In genomic region chr3R:15664321-15665172, dm6 we compare ENCODE assay signal across 1 fruit fly cellular context.
TF ChIP-seq lines count a peak whose summit lies in the region.

No protein-coding gene starts in this region.

TF ChIP-seq in whole organism, embryonic, 481 proteins besides CTCF, POLR2A, EP300 and RAD21 (continued from another document):
- TF ChIP-seq CG3838 (GFP tag; optimal IDR thresholded peaks at IDR 0.05; lab: Kevin White, UChicago) = no peak
- no peak for TF ChIP-seq Hmx (GFP tag; optimal IDR thresholded peaks at IDR 0.05; lab: Kevin White, UChicago)
- no peak for TF ChIP-seq ara (GFP tag; IDR thresholded peaks at IDR 0.05; lab: Robert Waterston, UW)
- TF ChIP-seq dmrt99B (tag; optimal IDR thresholded peaks at IDR 0.05; lab: Kevin White, UChicago) = peak; percentile 42
- TF ChIP-seq stwl (tag; optimal IDR thresholded peaks at IDR 0.05; lab: Kevin White, UChicago) = no peak
- peak; percentile 23 for TF ChIP-seq CG2202 (tag; optimal IDR thresholded peaks at IDR 0.05; lab: Kevin White, UChicago)
- TF ChIP-seq Deaf1 (tag; optimal IDR thresholded peaks at IDR 0.05; lab: Kevin White, UChicago) = peak; percentile 79
- TF ChIP-seq CG9437 (GFP tag; optimal IDR thresholded peaks at IDR 0.05; lab: Kevin White, UChicago) = peak; percentile 28
- TF ChIP-seq Sin3A (optimal IDR thresholded peaks at IDR 0.05; lab: Kevin White, UChicago) = no peak
- TF ChIP-seq yki (optimal IDR thresholded peaks at IDR 0.05; lab: Kevin White, UChicago) = peak; percentile 88
- TF ChIP-seq Jarid2 (GFP tag; optimal IDR thresholded peaks at IDR 0.05; lab: Kevin White, UChicago) = peak; percentile 10
- no peak for TF ChIP-seq Atf-2 (GFP tag; optimal IDR thresholded peaks at IDR 0.05; lab: Kevin White, UChicago)
- peak; percentile 73 for TF ChIP-seq sd (tag; optimal IDR thresholded peaks at IDR 0.05; lab: Kevin White, UChicago)
- no peak for TF ChIP-seq gt (GFP tag; IDR thresholded peaks at IDR 0.05; lab: Robert Waterston, UW)
- peak; percentile 56 for TF ChIP-seq dmrt11E (tag; optimal IDR thresholded peaks at IDR 0.05; lab: Kevin White, UChicago)
- peak; percentile 100 for TF ChIP-seq CG11504 (tag; optimal IDR thresholded peaks at IDR 0.05; lab: Kevin White, UChicago)
- TF ChIP-seq CG18262 (tag; optimal IDR thresholded peaks at IDR 0.05; lab: Kevin White, UChicago) = peak; percentile 61
- no peak for TF ChIP-seq ase (GFP tag; IDR thresholded peaks at IDR 0.05; lab: Robert Waterston, UW)
- no peak for TF ChIP-seq NC2β (GFP tag; optimal IDR thresholded peaks at IDR 0.05; lab: Kevin White, UChicago)
- no peak for TF ChIP-seq CG15011 (GFP tag; optimal IDR thresholded peaks at IDR 0.05; lab: Kevin White, UChicago)
- peak; percentile 50 for TF ChIP-seq CG10979 (tag; optimal IDR thresholded peaks at IDR 0.05; lab: Kevin White, UChicago)
- no peak for TF ChIP-seq btn (GFP tag; optimal IDR thresholded peaks at IDR 0.05; lab: Kevin White, UChicago)
- TF ChIP-seq CG15601 (tag; optimal IDR thresholded peaks at IDR 0.05; lab: Kevin White, UChicago) = peak; percentile 35
- TF ChIP-seq CG2678 (tag; optimal IDR thresholded peaks at IDR 0.05; lab: Kevin White, UChicago) = peak; percentile 16
- TF ChIP-seq ATbp (GFP tag; optimal IDR thresholded peaks at IDR 0.05; lab: Kevin White, UChicago) = peak; percentile 12
- TF ChIP-seq her (GFP tag; optimal IDR thresholded peaks at IDR 0.05; lab: Kevin White, UChicago) = no peak
- TF ChIP-seq Lim3 (GFP tag; IDR thresholded peaks at IDR 0.05; lab: Robert Waterston, UW) = no peak
- TF ChIP-seq lola (GFP tag; optimal IDR thresholded peaks at IDR 0.05; lab: Kevin White, UChicago) = peak in 1 of 3 experiments; percentile 37
- TF ChIP-seq Sox102F (GFP tag; optimal IDR thresholded peaks at IDR 0.05; lab: Kevin White, UChicago) = peak; percentile 20
- no peak for TF ChIP-seq mirr (GFP tag; optimal IDR thresholded peaks at IDR 0.05; lab: Kevin White, UChicago)
- TF ChIP-seq CG14710 (tag; optimal IDR thresholded peaks at IDR 0.05; lab: Kevin White, UChicago) = peak; percentile 39
- TF ChIP-seq CG17328 (GFP tag; IDR thresholded peaks at IDR 0.05; lab: Robert Waterston, UW) = 0 out of 2 replicates have a peak, but pooled peaks have one; percentile 15
- TF ChIP-seq Dip2 (GFP tag; IDR thresholded peaks at IDR 0.05; lab: Robert Waterston, UW) = no peak
- TF ChIP-seq Doc3 (GFP tag; IDR thresholded peaks at IDR 0.05; lab: Robert Waterston, UW; ENCODE audit: partially characterized antibody) = no peak
- no peak for TF ChIP-seq Spps (tag; optimal IDR thresholded peaks at IDR 0.05; lab: Kevin White, UChicago)
- TF ChIP-seq nau (GFP tag; optimal IDR thresholded peaks at IDR 0.05; lab: Kevin White, UChicago) = no peak
- TF ChIP-seq CG8388 (GFP tag; optimal IDR thresholded peaks at IDR 0.05; lab: Kevin White, UChicago) = peak; percentile 46
- peak; percentile 56; the same call in 2 of the 3 replicates for TF ChIP-seq CG17361 (GFP tag; IDR thresholded peaks at IDR 0.05; lab: Robert Waterston, UW)
- TF ChIP-seq Hr51 (GFP tag; optimal IDR thresholded peaks at IDR 0.05; lab: Kevin White, UChicago) = peak in 1 of 2 experiments; percentile 7
- TF ChIP-seq Xrp1 (GFP tag; IDR thresholded peaks at IDR 0.05; lab: Robert Waterston, UW) = peak; percentile 15; the same call in 1 of the 2 replicates
- TF ChIP-seq CG30403 (GFP tag; optimal IDR thresholded peaks at IDR 0.05; lab: Kevin White, UChicago) = peak; percentile 10
- TF ChIP-seq CG10267 (tag; optimal IDR thresholded peaks at IDR 0.05; lab: Kevin White, UChicago) = peak; percentile 23
- no peak for TF ChIP-seq CG10147 (GFP tag; optimal IDR thresholded peaks at IDR 0.05; lab: Kevin White, UChicago)
- no peak for TF ChIP-seq dpn (GFP tag; optimal IDR thresholded peaks at IDR 0.05; lab: Kevin White, UChicago)
- TF ChIP-seq D19A (tag; optimal IDR thresholded peaks at IDR 0.05; lab: Kevin White, UChicago) = peak; percentile 32
- TF ChIP-seq Blimp-1 (GFP tag; optimal IDR thresholded peaks at IDR 0.05; lab: Kevin White, UChicago) = peak; percentile 49
- TF ChIP-seq Sox100B (GFP tag; optimal IDR thresholded peaks at IDR 0.05; lab: Kevin White, UChicago) = peak; percentile 15
- TF ChIP-seq gem (tag; optimal IDR thresholded peaks at IDR 0.05; lab: Kevin White, UChicago) = peak; percentile 63
- TF ChIP-seq emc (GFP tag; optimal IDR thresholded peaks at IDR 0.05; lab: Kevin White, UChicago) = no peak
- no peak for TF ChIP-seq cato (GFP tag; optimal IDR thresholded peaks at IDR 0.05; lab: Kevin White, UChicago; ENCODE audit: borderline replicate concordance)
- TF ChIP-seq br (optimal IDR thresholded peaks at IDR 0.05; lab: Kevin White, UChicago) = no peak
- peak; percentile 33 for TF ChIP-seq phol (tag; optimal IDR thresholded peaks at IDR 0.05; lab: Kevin White, UChicago)
- TF ChIP-seq CG12659 (GFP tag; optimal IDR thresholded peaks at IDR 0.05; lab: Kevin White, UChicago) = no peak
- peak; percentile 86 for TF ChIP-seq fd64A (GFP tag; optimal IDR thresholded peaks at IDR 0.05; lab: Kevin White, UChicago)
- peak; percentile 86 for TF ChIP-seq CG4360 (GFP tag; IDR thresholded peaks at IDR 0.05; lab: Robert Waterston, UW)
- no peak for TF ChIP-seq ftz-f1 (GFP tag; optimal IDR thresholded peaks at IDR 0.05; lab: Kevin White, UChicago)
- no peak for TF ChIP-seq maf-S (GFP tag; optimal IDR thresholded peaks at IDR 0.05; lab: Kevin White, UChicago)
- no peak for TF ChIP-seq HLH4C (GFP tag; IDR thresholded peaks at IDR 0.05; lab: Robert Waterston, UW; ENCODE audit: partially characterized antibody)
- peak; percentile 28 for TF ChIP-seq CG12391 (tag; optimal IDR thresholded peaks at IDR 0.05; lab: Kevin White, UChicago)
- no peak for TF ChIP-seq fd96Cb (tag; optimal IDR thresholded peaks at IDR 0.05; lab: Kevin White, UChicago)
- peak; percentile 63 for TF ChIP-seq CG2712 (tag; optimal IDR thresholded peaks at IDR 0.05; lab: Kevin White, UChicago)
- no peak for TF ChIP-seq CG5953 (GFP tag; IDR thresholded peaks at IDR 0.05; lab: Robert Waterston, UW)
- TF ChIP-seq CG6683 (GFP tag; optimal IDR thresholded peaks at IDR 0.05; lab: Kevin White, UChicago) = no peak
- TF ChIP-seq knrl (GFP tag; IDR thresholded peaks at IDR 0.05; lab: Robert Waterston, UW; ENCODE audit: partially characterized antibody) = no peak
- no peak for TF ChIP-seq pb (GFP tag; optimal IDR thresholded peaks at IDR 0.05; lab: Kevin White, UChicago)
- TF ChIP-seq CG8924 (tag; optimal IDR thresholded peaks at IDR 0.05; lab: Kevin White, UChicago) = peak; percentile 4
- no peak for TF ChIP-seq CG8944 (GFP tag; optimal IDR thresholded peaks at IDR 0.05; lab: Kevin White, UChicago)
- no peak for TF ChIP-seq CkIIα-i1 (GFP tag; IDR thresholded peaks at IDR 0.05; lab: Robert Waterston, UW)
- no peak for TF ChIP-seq dati (GFP tag; IDR thresholded peaks at IDR 0.05; lab: Robert Waterston, UW)
- TF ChIP-seq CG4707 (GFP tag; optimal IDR thresholded peaks at IDR 0.05; lab: Kevin White, UChicago) = no peak
- no peak for TF ChIP-seq Fer3 (tag; optimal IDR thresholded peaks at IDR 0.05; lab: Kevin White, UChicago)
- no peak for TF ChIP-seq CG6654 (GFP tag; optimal IDR thresholded peaks at IDR 0.05; lab: Kevin White, UChicago)
- TF ChIP-seq Ets65A (GFP tag; lab: Kevin White, UChicago) = no peak
- no peak for TF ChIP-seq CG15514 (GFP tag; optimal IDR thresholded peaks at IDR 0.05; lab: Kevin White, UChicago)
- no peak for TF ChIP-seq CrebB (tag; optimal IDR thresholded peaks at IDR 0.05; lab: Kevin White, UChicago)
- TF ChIP-seq CG7556 (GFP tag; optimal IDR thresholded peaks at IDR 0.05; lab: Kevin White, UChicago) = peak; percentile 26
- no peak for TF ChIP-seq NK7.1 (GFP tag; optimal IDR thresholded peaks at IDR 0.05; lab: Kevin White, UChicago)
- TF ChIP-seq nmo (GFP tag; optimal IDR thresholded peaks at IDR 0.05; lab: Kevin White, UChicago) = peak; percentile 2
- TF ChIP-seq CG7839 (tag; optimal IDR thresholded peaks at IDR 0.05; lab: Kevin White, UChicago) = peak; percentile 44
- TF ChIP-seq CG3847 (GFP tag; IDR thresholded peaks at IDR 0.05; lab: Robert Waterston, UW) = no peak
- no peak for TF ChIP-seq CG7987 (GFP tag; optimal IDR thresholded peaks at IDR 0.05; lab: Kevin White, UChicago)
- TF ChIP-seq zf30C (GFP tag; optimal IDR thresholded peaks at IDR 0.05; lab: Kevin White, UChicago) = peak; percentile 37
- peak; percentile 51; the same call in 2 of the 3 replicates for TF ChIP-seq CG2199 (GFP tag; IDR thresholded peaks at IDR 0.05; lab: Robert Waterston, UW)
- TF ChIP-seq CG17829 (tag; optimal IDR thresholded peaks at IDR 0.05; lab: Kevin White, UChicago) = peak; percentile 63
- TF ChIP-seq CG10366 (GFP tag; IDR thresholded peaks at IDR 0.05; lab: Robert Waterston, UW) = no peak
- no peak for TF ChIP-seq CG8765 (GFP tag; IDR thresholded peaks at IDR 0.05; lab: Robert Waterston, UW)
- TF ChIP-seq CG13424 (tag; optimal IDR thresholded peaks at IDR 0.05; lab: Kevin White, UChicago) = no peak
- TF ChIP-seq CG12071 (GFP tag; optimal IDR thresholded peaks at IDR 0.05; lab: Kevin White, UChicago) = no peak
- no peak for TF ChIP-seq CG10565 (GFP tag; optimal IDR thresholded peaks at IDR 0.05; lab: Kevin White, UChicago)
- peak; percentile 44; the same call in 1 of the 2 replicates for TF ChIP-seq CG31441 (GFP tag; IDR thresholded peaks at IDR 0.05; lab: Robert Waterston, UW)
- TF ChIP-seq fd102C (GFP tag; optimal IDR thresholded peaks at IDR 0.05; lab: Kevin White, UChicago) = no peak
- no peak for TF ChIP-seq gsb (GFP tag; IDR thresholded peaks at IDR 0.05; lab: Robert Waterston, UW)
- TF ChIP-seq D (optimal IDR thresholded peaks at IDR 0.05; lab: Kevin White, UChicago) = no peak
- TF ChIP-seq D (GFP tag; optimal IDR thresholded peaks at IDR 0.05; lab: Kevin White, UChicago) = peak; percentile 10
- peak; percentile 11 to 43 for TF ChIP-seq bsh (GFP tag; optimal IDR thresholded peaks at IDR 0.05; lab: Kevin White, UChicago)
